Worm (Caenorhabditis elegans): ENCODE measurements around the gene F22F7.12.
"Not testable (repeated sequence)": the region's sequence is repeated elsewhere in the genome, so short reads cannot be mapped to it uniquely, and the experiment has no call there.

Gene F22F7.12

ce11 chrV:2144408-2144807, at the start of gene F22F7.12:
Gene F22F7.12 (minus strand): TSS chrV:2144508.
- not testable (repeated sequence) for TF ChIP-seq K09A11.1 (tag; optimal IDR thresholded peaks at IDR 0.05; ENCODE audit: insufficient read depth); odd-2 (tag; optimal IDR thresholded peaks at IDR 0.05); pag-3 (tag; optimal IDR thresholded peaks at IDR 0.05; ENCODE audit: borderline replicate concordance)

- TF ChIP-seq fkh-10 (GFP tag; optimal IDR thresholded peaks at IDR 0.05): no peak
- TF ChIP-seq pha-4 (tag; optimal IDR thresholded peaks at IDR 0.05): no peak
- TF ChIP-seq rnt-1 (tag; optimal IDR thresholded peaks at IDR 0.05): no peak
- TF ChIP-seq C38D4.7 (GFP tag; optimal IDR thresholded peaks at IDR 0.05): no peak
- no peak for TF ChIP-seq che-1 (tag; optimal IDR thresholded peaks at IDR 0.05)
- no peak for TF ChIP-seq ceh-19 (GFP tag; optimal IDR thresholded peaks at IDR 0.05)
- no peak for TF ChIP-seq hlh-13 (GFP tag; optimal IDR thresholded peaks at IDR 0.05)
- TF ChIP-seq T23F11.4 (GFP tag; optimal IDR thresholded peaks at IDR 0.05): no peak
- no peak for TF ChIP-seq pax-1 (tag; optimal IDR thresholded peaks at IDR 0.05)
- TF ChIP-seq F13H6.1 (tag; optimal IDR thresholded peaks at IDR 0.05): no peak
- TF ChIP-seq pat-9 (tag; optimal IDR thresholded peaks at IDR 0.05): no peak
These were observed 47.8 kb upstream of the F22F7.12 start, which contains the start of gene nhr-13 for ce11 chrV:2192117-2192516. Gene nhr-13 (plus strand): TSS chrV:2192485.

- TF ChIP-seq ttx-3 (tag; optimal IDR thresholded peaks at IDR 0.05) (no peak), zip-5 (tag; optimal IDR thresholded peaks at IDR 0.05) (no peak), pqm-1 (tag; optimal IDR thresholded peaks at IDR 0.05) (no peak), ceh-22 (tag; optimal IDR thresholded peaks at IDR 0.05) (no peak), T23F11.4 (GFP tag; optimal IDR thresholded peaks at IDR 0.05) (no peak), unc-42 (tag; optimal IDR thresholded peaks at IDR 0.05) (no peak), ceh-30 (tag; optimal IDR thresholded peaks at IDR 0.05) (no peak), F13H6.1 (tag; optimal IDR thresholded peaks at IDR 0.05) (no peak), ceh-6 (GFP tag; optimal IDR thresholded peaks at IDR 0.05) (no peak), tbx-2 (tag; optimal IDR thresholded peaks at IDR 0.05) (no peak), mec-3 (tag; optimal IDR thresholded peaks at IDR 0.05; ENCODE audit: borderline replicate concordance) (no peak)
These were observed 46.8 kb upstream of the F22F7.12 start, which contains the start of gene srbc-42 for ce11 chrV:2191122-2191521. Gene srbc-42 (minus strand): TSS chrV:2191222.

ce11 chrV:2190383-2190782, 46.1 kb upstream of the F22F7.12 start:
- TF ChIP-seq ceh-48 (tag; optimal IDR thresholded peaks at IDR 0.05): no peak
- no peak for TF ChIP-seq ama-1 (optimal IDR thresholded peaks at IDR 0.05)
- no peak for TF ChIP-seq ceh-34 (tag; optimal IDR thresholded peaks at IDR 0.05)
- TF ChIP-seq lin-11 (tag; optimal IDR thresholded peaks at IDR 0.05): no peak
- no peak for TF ChIP-seq ceh-45 (GFP tag; IDR thresholded peaks at IDR 0.05)
- TF ChIP-seq fkh-6 (tag; optimal IDR thresholded peaks at IDR 0.05): no peak
- no peak for TF ChIP-seq eyg-1 (tag; optimal IDR thresholded peaks at IDR 0.05)
- no peak for TF ChIP-seq madf-2 (tag; optimal IDR thresholded peaks at IDR 0.05)
- no peak for TF ChIP-seq C08G9.2 (tag; optimal IDR thresholded peaks at IDR 0.05)
- no peak for TF ChIP-seq Y22D7AL.16 (tag; optimal IDR thresholded peaks at IDR 0.05)
- no peak for TF ChIP-seq hlh-13 (GFP tag; optimal IDR thresholded peaks at IDR 0.05)
- no peak for TF ChIP-seq ceh-2 (tag; optimal IDR thresholded peaks at IDR 0.05)

ce11 chrV:2187864-2188345, 43.6 kb upstream of the F22F7.12 start, which contains the start of gene Y5H2B.3:
Gene Y5H2B.3 (plus strand): TSS chrV:2188295.
- no peak for TF ChIP-seq ceh-18 (tag; optimal IDR thresholded peaks at IDR 0.05)
- peak; percentile 60 for TF ChIP-seq nfya-1 (tag; optimal IDR thresholded peaks at IDR 0.05)
